ENCODE assay signal across 1 worm cellular context in genomic region chrII:15212260-15212914, ce11.
TF ChIP-seq lines count a peak whose summit lies in the region.

No protein-coding gene starts in this region.

TF ChIP-seq in whole organism, L1 larva, 84 proteins besides CTCF, POLR2A, EP300 and RAD21 (continued from another document):
- TF ChIP-seq lin-35 (GFP tag; optimal IDR thresholded peaks at IDR 0.05; lab: Kevin White, UChicago): peak in 1 of 2 experiments; percentile 75
- no peak for TF ChIP-seq fkh-10 (GFP tag; optimal IDR thresholded peaks at IDR 0.05; lab: Kevin White, UChicago)
- TF ChIP-seq grh-1 (GFP tag; IDR thresholded peaks at IDR 0.05; lab: Robert Waterston, UW): peak; percentile 79
- peak; percentile 80 for TF ChIP-seq lin-14 (GFP tag; optimal IDR thresholded peaks at IDR 0.05; lab: Kevin White, UChicago)
- peak; percentile 44 for TF ChIP-seq nhr-90 (tag; optimal IDR thresholded peaks at IDR 0.05; lab: Kevin White, UChicago; ENCODE audit: poor library complexity)
